Worm (Caenorhabditis elegans) whole organism, young adult: Measurements from ENCODE around the gene C01G10.5.

ENCODE experiments used
- B0019.2 ChIP-seq: fragments of 200-800 bp; sonication (Bioruptor generic); conservative IDR thresholded peaks from 2 replicates; pipeline ENCODE4 v1.3.6; 2022; ENCODE audit warnings: missing genetic modification reagents, missing genetic modification characterization, missing compliant biosample characterization
- C06A6.2 ChIP-seq: fragments of 200-800 bp; sonication (Bioruptor generic); conservative IDR thresholded peaks from 2 replicates; pipeline ENCODE4 v1.3.6; 2022; ENCODE audit warnings: missing genetic modification characterization, missing compliant biosample characterization
- D2030.7 ChIP-seq: fragments of 200-800 bp; sonication (Bioruptor generic); IDR thresholded peaks from 2 replicates; pipeline ENCODE4 v1.3.6; 2022; ENCODE audit warnings: missing genetic modification reagents, missing genetic modification characterization, missing compliant biosample characterization
- F10E7.11 ChIP-seq: sonication (generic microtip); optimal IDR thresholded peaks from 2 replicates; lab custom pipeline; 2017; ENCODE audit warnings: mild to moderate bottlenecking, missing genetic modification characterization, moderate library complexity, missing compliant biosample characterization
- F39B2.1 ChIP-seq: fragments of 200-800 bp; sonication (Bioruptor generic); IDR thresholded peaks from 2 replicates; pipeline ENCODE4 v1.3.6; 2022; ENCODE audit warnings: missing genetic modification reagents, missing genetic modification characterization, missing compliant biosample characterization
- F52B5.7 ChIP-seq: sonication (generic microtip); optimal IDR thresholded peaks from 2 replicates; lab custom pipeline; 2016; ENCODE audit warnings: mild to moderate bottlenecking, missing genetic modification characterization, missing compliant biosample characterization
- F55B11.4 ChIP-seq: sonication (generic microtip); optimal IDR thresholded peaks from 2 replicates; lab custom pipeline; 2016; ENCODE audit warnings: missing compliant biosample characterization, missing genetic modification characterization, borderline replicate concordance; ENCODE audit not compliant: insufficient read depth
- K12H6.12 ChIP-seq: fragments of 200-800 bp; sonication (Bioruptor generic); optimal IDR thresholded peaks from 2 replicates; lab custom pipeline; 2018; ENCODE audit warnings: mild to moderate bottlenecking, missing genetic modification characterization, missing compliant biosample characterization
- T07F8.4 ChIP-seq: sonication (generic microtip); optimal IDR thresholded peaks from 2 replicates; lab custom pipeline; 2016; ENCODE audit warnings: mild to moderate bottlenecking, missing genetic modification characterization, moderate library complexity, missing compliant biosample characterization
- Y56A3A.18 ChIP-seq: fragments of 200-800 bp; sonication (Bioruptor generic); IDR thresholded peaks from 2 replicates; pipeline ENCODE4 v1.3.6; 2022; ENCODE audit warnings: missing genetic modification reagents, missing genetic modification characterization, missing compliant biosample characterization
- Y79H2A.3 ChIP-seq: fragments of 200-800 bp; sonication (Bioruptor generic); conservative IDR thresholded peaks from 2 replicates; pipeline ENCODE4 v1.3.6; 2022; ENCODE audit warnings: missing genetic modification reagents, missing genetic modification characterization, missing compliant biosample characterization
- ZK185.1 ChIP-seq: sonication (generic microtip); optimal IDR thresholded peaks from 2 replicates; lab custom pipeline; 2016; ENCODE audit warnings: mild to moderate bottlenecking, missing genetic modification characterization, missing compliant biosample characterization; ENCODE audit not compliant: poor library complexity, severe bottlenecking
- ama-1 ChIP-seq, 3 experiments: fragments of 150-350 bp in 1 of 3; sonication (generic microtip) in 2 of 3; optimal IDR thresholded peaks; 2 replicates each; lab custom pipeline; 2014 to 2018; ENCODE audit warnings: missing biosample characterization in 2 of 3, missing genetic modification characterization in 2 of 3, missing genetic modification reagents in 2 of 3
- aptf-2 ChIP-seq: fragments of 200-800 bp; sonication (Bioruptor generic); conservative IDR thresholded peaks from 2 replicates; pipeline ENCODE4 v1.3.6; 2022; ENCODE audit warnings: missing genetic modification reagents, missing genetic modification characterization, missing compliant biosample characterization
- aptf-3 ChIP-seq: fragments of 200-800 bp; sonication (Bioruptor generic); IDR thresholded peaks from 2 replicates; pipeline ENCODE4 v1.3.6; 2022; ENCODE audit warnings: missing genetic modification characterization, missing compliant biosample characterization
- attf-5 ChIP-seq: fragments of 200-800 bp; sonication (Bioruptor generic); optimal IDR thresholded peaks from 2 replicates; lab custom pipeline; 2018; ENCODE audit warnings: mild to moderate bottlenecking, missing genetic modification characterization, missing compliant biosample characterization
- attf-6 ChIP-seq: fragments of 200-800 bp; sonication (Bioruptor generic); IDR thresholded peaks from 2 replicates; pipeline ENCODE4 v1.3.6; 2022; ENCODE audit warnings: missing genetic modification reagents, missing genetic modification characterization, missing compliant biosample characterization
- cebp-1 ChIP-seq, 2 experiments: fragments of 200-800 bp in 1 of 2; sonication (Bioruptor generic) in 1 of 2; sonication (generic microtip) in 1 of 2; IDR thresholded peaks in 1 of 2; optimal IDR thresholded peaks in 1 of 2; 2 replicates each; pipeline versions ENCODE4 v1.3.6 to Lab custom; 2017 to 2022; ENCODE audit warnings: missing compliant biosample characterization in 2 of 2, missing genetic modification characterization in 2 of 2, mild to moderate bottlenecking in 1 of 2, missing genetic modification reagents in 1 of 2, moderate library complexity in 1 of 2
- ceh-100 ChIP-seq: fragments of 200-800 bp; sonication (Bioruptor generic); IDR thresholded peaks from 2 replicates; pipeline ENCODE4 v1.3.6; 2022; ENCODE audit warnings: missing genetic modification reagents, missing genetic modification characterization, missing compliant biosample characterization
- ceh-91 ChIP-seq: fragments of 200-800 bp; sonication (Bioruptor generic); IDR thresholded peaks from 2 replicates; pipeline ENCODE4 v1.3.6; 2022; ENCODE audit warnings: missing genetic modification reagents, missing genetic modification characterization, missing compliant biosample characterization
- chd-7 ChIP-seq: sonication (generic microtip); optimal IDR thresholded peaks from 2 replicates; lab custom pipeline; 2016; ENCODE audit warnings: mild to moderate bottlenecking, missing genetic modification characterization, moderate library complexity, missing compliant biosample characterization
- die-1 ChIP-seq: sonication (generic microtip); optimal IDR thresholded peaks from 2 replicates; lab custom pipeline; 2016; ENCODE audit warnings: missing genotype, mild to moderate bottlenecking, missing genetic modification characterization, missing compliant biosample characterization
- dox-1 ChIP-seq: fragments of 200-800 bp; sonication (Bioruptor generic); IDR thresholded peaks from 2 replicates; pipeline ENCODE4 v1.3.6; 2022; ENCODE audit warnings: missing genetic modification reagents, missing genetic modification characterization, missing compliant biosample characterization
- efl-1 ChIP-seq: fragments of 150-350 bp; optimal IDR thresholded peaks from 2 replicates; lab custom pipeline; 2014; ENCODE audit warnings: missing biosample characterization, missing genetic modification reagents, missing genetic modification characterization
- ekl-4 ChIP-seq: fragments of 200-800 bp; sonication (Bioruptor generic); IDR thresholded peaks from 2 replicates; pipeline ENCODE4 v1.3.6; 2022; ENCODE audit warnings: missing genetic modification reagents, missing genetic modification characterization, missing compliant biosample characterization
- ets-4 ChIP-seq: fragments of 200-800 bp; sonication (Bioruptor generic); optimal IDR thresholded peaks from 2 replicates; lab custom pipeline; 2018; ENCODE audit warnings: mild to moderate bottlenecking, missing genetic modification characterization, missing compliant biosample characterization
- hmg-1.2 ChIP-seq: fragments of 200-800 bp; sonication (Bioruptor generic); IDR thresholded peaks from 2 replicates; pipeline ENCODE4 v1.3.6; 2022; ENCODE audit warnings: missing genetic modification reagents, missing genetic modification characterization, missing compliant biosample characterization
- lin-26 ChIP-seq: fragments of 200-800 bp; sonication (Bioruptor generic); IDR thresholded peaks from 2 replicates; pipeline ENCODE4 v1.3.6; 2022; ENCODE audit warnings: missing genetic modification reagents, missing genetic modification characterization, missing compliant biosample characterization
- lin-35 ChIP-seq, 3 experiments: fragments of 150-350 bp in 2 of 3; sonication (generic microtip) in 1 of 3; optimal IDR thresholded peaks; 2 replicates each; lab custom pipeline; 2014 to 2018; ENCODE audit warnings: missing biosample characterization in 3 of 3, missing genetic modification characterization in 3 of 3, missing genetic modification reagents in 3 of 3
- lsl-1 ChIP-seq: fragments of 200-800 bp; sonication (Bioruptor generic); optimal IDR thresholded peaks from 2 replicates; lab custom pipeline; 2018; ENCODE audit warnings: mild to moderate bottlenecking, missing genetic modification characterization, moderate library complexity, missing compliant biosample characterization
- mes-4 ChIP-seq: sonication (generic microtip); optimal IDR thresholded peaks from 2 replicates; lab custom pipeline; 2016; ENCODE audit warnings: missing genotype, missing genetic modification characterization, missing compliant biosample characterization
- nfya-2 ChIP-seq: fragments of 200-800 bp; sonication (Bioruptor generic); IDR thresholded peaks from 2 replicates; pipeline ENCODE4 v1.3.6; 2022; ENCODE audit warnings: missing genetic modification reagents, missing genetic modification characterization, missing compliant biosample characterization
- nhr-120 ChIP-seq: fragments of 200-800 bp; sonication (Bioruptor generic); IDR thresholded peaks from 2 replicates; pipeline ENCODE4 v1.3.6; 2022; ENCODE audit warnings: missing genetic modification characterization, missing compliant biosample characterization
- nhr-27 ChIP-seq: fragments of 200-800 bp; sonication (Bioruptor generic); optimal IDR thresholded peaks from 2 replicates; lab custom pipeline; 2018; ENCODE audit warnings: mild to moderate bottlenecking, missing genetic modification characterization, moderate library complexity, missing compliant biosample characterization
- pha-4 ChIP-seq: fragments of 150-350 bp; sonication (generic microtip); optimal IDR thresholded peaks from 2 replicates; lab custom pipeline; 2014; ENCODE audit warnings: missing biosample characterization, missing genetic modification reagents, missing genetic modification characterization
- rec-8 ChIP-seq, 2 experiments: sonication (generic microtip); optimal IDR thresholded peaks; 2 replicates each; lab custom pipeline; 2016; ENCODE audit warnings: mild to moderate bottlenecking in 2 of 2, missing genetic modification characterization in 2 of 2, missing genetic modification reagents in 2 of 2, missing genotype in 2 of 2, missing biosample characterization in 1 of 2, missing compliant biosample characterization in 1 of 2, moderate library complexity in 1 of 2
- sdz-38 ChIP-seq: sonication (generic microtip); optimal IDR thresholded peaks from 2 replicates; lab custom pipeline; 2016; ENCODE audit warnings: missing genotype, missing genetic modification characterization, missing compliant biosample characterization
- sea-2 ChIP-seq: fragments of 200-800 bp; sonication (Bioruptor generic); IDR thresholded peaks from 2 replicates; pipeline ENCODE4 v1.3.6; 2022; ENCODE audit warnings: missing genetic modification characterization, missing compliant biosample characterization
- snpc-1.3 ChIP-seq: sonication (generic microtip); optimal IDR thresholded peaks from 2 replicates; lab custom pipeline; 2017; ENCODE audit warnings: missing genetic modification characterization, mild to moderate bottlenecking, missing compliant biosample characterization, antibody characterized with exemption, moderate library complexity, missing genotype, missing genetic modification reagents; ENCODE audit not compliant: insufficient read depth
- unc-130 ChIP-seq: sonication (generic microtip); optimal IDR thresholded peaks from 2 replicates; lab custom pipeline; 2016; ENCODE audit warnings: missing genetic modification reagents, missing genetic modification characterization, missing compliant biosample characterization
- ztf-22 ChIP-seq: fragments of 200-800 bp; sonication (Bioruptor generic); optimal IDR thresholded peaks from 2 replicates; lab custom pipeline; 2018; ENCODE audit warnings: mild to moderate bottlenecking, missing genetic modification characterization, moderate library complexity, missing compliant biosample characterization

The C01G10.5 gene

DNA sequence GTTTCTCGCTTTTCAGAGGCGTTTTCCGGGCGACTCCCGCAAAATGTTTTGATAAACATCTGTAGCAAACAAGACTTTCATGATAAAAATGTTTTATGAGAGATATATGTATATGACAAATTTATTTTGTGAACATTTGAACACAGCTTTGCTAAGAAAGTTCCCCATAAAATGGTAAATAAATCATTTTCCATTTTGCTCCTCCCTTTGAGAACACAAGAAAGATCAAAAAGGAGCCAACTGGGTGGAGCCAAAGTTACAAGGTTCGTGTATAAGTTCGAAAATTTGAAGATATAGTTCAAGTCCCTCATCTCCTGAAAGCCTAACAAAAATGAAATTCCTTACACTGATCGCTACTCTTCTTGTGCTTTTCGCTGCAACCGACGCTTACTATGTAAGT, 1.1 kb upstream of the C01G10.5 start, which contains the start of gene C01G10.17:
Gene C01G10.17 (plus strand): TSS at position 301 of the 400 bp plus-strand sequence.
- TF ChIP-seq mes-4 (tag; lab: Kevin White, UChicago), result no peak
- TF ChIP-seq F52B5.7, result no peak
- no peak for TF ChIP-seq aptf-2 (GFP tag; lab: Robert Waterston, UW)

DNA sequence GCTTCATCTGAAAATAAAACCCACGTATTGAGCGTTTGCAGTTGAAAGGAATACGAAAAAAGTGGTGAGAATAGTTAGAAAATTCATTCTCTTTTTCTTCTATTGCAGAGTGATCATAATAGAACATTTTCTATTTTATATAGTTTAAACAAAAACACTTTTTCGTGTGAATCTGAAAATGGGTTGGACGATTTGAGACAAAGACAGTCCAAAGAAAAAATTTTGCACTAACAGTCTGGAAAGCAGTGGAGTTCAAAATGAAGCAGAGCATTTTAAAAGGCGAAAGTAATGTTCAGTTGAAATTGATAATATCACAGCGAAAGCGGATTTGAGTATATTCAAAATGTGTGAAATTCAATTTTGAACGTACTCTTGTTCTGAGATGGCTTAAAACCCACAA, 725 bp downstream of the C01G10.5 start, which contains the start of gene C01G10.18:
Gene C01G10.18 (minus strand): TSS at position 101 of the 400 bp plus-strand sequence.
- TF ChIP-seq Y56A3A.18 (GFP tag; lab: Robert Waterston, UW), result no peak
- no peak for TF ChIP-seq snpc-1.3 (tag; lab: Kevin White, UChicago)
- no peak for TF ChIP-seq F55B11.4
- TF ChIP-seq ekl-4 (GFP tag; lab: Robert Waterston, UW), result no peak
- no peak for TF ChIP-seq B0019.2
- TF ChIP-seq ZK185.1, result no peak
- TF ChIP-seq F10E7.11 (tag; lab: Kevin White, UChicago), result no peak
- TF ChIP-seq unc-130 (GFP tag; lab: Kevin White, UChicago), result no peak
- TF ChIP-seq ama-1 (optimal IDR thresholded peaks at IDR 0.05; lab: Kevin White, UChicago), result no peak
- TF ChIP-seq ama-1 (GFP tag; optimal IDR thresholded peaks at IDR 0.05; lab: Kevin White, UChicago), result no peak
- TF ChIP-seq chd-7 (tag; lab: Kevin White, UChicago), result no peak
- TF ChIP-seq attf-5 (GFP tag; lab: Kevin White, UChicago), result no peak
- no peak for TF ChIP-seq C06A6.2 (GFP tag; lab: Robert Waterston, UW)
- TF ChIP-seq sdz-38 (tag; lab: Kevin White, UChicago), result no peak
- no peak for TF ChIP-seq T07F8.4
- TF ChIP-seq nhr-120, result no peak

DNA sequence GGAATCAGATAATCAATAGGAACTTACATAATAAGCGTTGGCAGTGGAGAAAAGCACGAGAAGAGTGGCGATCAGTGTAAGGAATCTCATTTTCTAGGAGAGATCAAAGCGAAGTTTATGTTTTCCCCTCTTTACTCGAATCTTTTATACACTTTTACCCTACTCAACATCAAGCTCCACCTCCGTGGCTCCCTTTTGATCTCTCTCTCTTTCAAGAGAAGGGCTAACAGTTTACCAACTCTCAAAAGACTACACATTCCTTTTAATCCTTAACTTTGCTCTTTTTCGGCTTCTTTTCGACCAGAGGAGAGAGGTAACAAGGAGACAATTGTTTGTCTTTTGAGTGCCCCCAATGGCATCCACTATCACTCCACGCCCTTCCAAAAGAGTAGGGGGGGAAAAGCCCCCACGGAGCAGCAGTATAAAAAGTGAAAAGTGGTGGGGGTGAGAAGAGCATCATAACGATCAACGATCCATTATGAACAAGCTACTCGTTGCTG, 2.1 kb downstream of the C01G10.5 start, which contains the start of the genes C01G10.15 and C01G10.6:
Gene C01G10.15 (minus strand): TSS at position 101 of the 500 bp plus-strand sequence.
Gene C01G10.6 (plus strand): TSS at position 450 of the 500 bp plus-strand sequence.
- no peak for TF ChIP-seq D2030.7 (GFP tag; lab: Robert Waterston, UW)
- TF ChIP-seq ztf-22 (GFP tag; lab: Kevin White, UChicago), result no peak
- no peak for TF ChIP-seq pha-4
- no peak for TF ChIP-seq snpc-1.3 (tag; lab: Kevin White, UChicago)
- TF ChIP-seq efl-1 (GFP tag; lab: Kevin White, UChicago), result no peak
- TF ChIP-seq F52B5.7, result no peak

DNA sequence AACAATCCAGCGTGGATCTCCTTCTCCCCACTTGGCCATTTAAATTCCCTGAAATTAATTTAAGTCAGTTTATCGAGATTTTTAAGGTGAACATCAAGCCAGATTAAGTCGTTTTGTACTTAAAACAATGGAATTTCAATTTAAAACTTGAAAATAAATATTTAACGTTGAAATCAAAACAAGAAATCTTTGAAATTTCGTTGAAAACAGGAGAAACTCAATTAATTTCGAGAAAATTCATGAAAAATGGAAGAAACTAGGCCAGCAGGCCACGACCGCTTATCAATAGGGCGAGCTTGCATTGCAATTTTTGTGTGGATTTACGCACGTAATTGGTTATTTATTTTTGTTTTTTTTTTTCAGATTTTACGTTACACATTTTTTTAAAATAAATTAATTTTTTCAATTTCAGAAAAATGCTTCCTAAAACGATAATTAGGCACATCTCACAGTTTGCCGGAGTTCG, 4.0 kb downstream of the C01G10.5 start, which contains the start of the genes ahsa-1 and C01G10.7:
Gene ahsa-1 (minus strand): TSS at position 51 of the 466 bp plus-strand sequence.
Gene C01G10.7 (plus strand): TSS at position 413 of the 466 bp plus-strand sequence.
- peak; percentile 65 for TF ChIP-seq snpc-1.3 (tag; lab: Kevin White, UChicago)
- peak; percentile 77 for TF ChIP-seq Y79H2A.3 (GFP tag; lab: Robert Waterston, UW)
- TF ChIP-seq nfya-2, result no peak
- TF ChIP-seq F39B2.1 (GFP tag; lab: Robert Waterston, UW), result no peak
- TF ChIP-seq K12H6.12, result peak; percentile 70
- peak; percentile 51; the same call in 1 of the 2 replicates for TF ChIP-seq hmg-1.2
- no peak for TF ChIP-seq F55B11.4
- TF ChIP-seq die-1, result no peak
- TF ChIP-seq lsl-1 (GFP tag; lab: Kevin White, UChicago), result peak; percentile 68
- TF ChIP-seq nhr-27, result no peak
- TF ChIP-seq D2030.7 (GFP tag; lab: Robert Waterston, UW), result peak; percentile 88
- no peak for TF ChIP-seq sea-2 (GFP tag; lab: Robert Waterston, UW)
- TF ChIP-seq ceh-100 (GFP tag; lab: Robert Waterston, UW), result peak; percentile 72
- no peak for TF ChIP-seq lin-35 (GFP tag; optimal IDR thresholded peaks at IDR 0.05; lab: Kevin White, UChicago)
- TF ChIP-seq ceh-91 (GFP tag; lab: Robert Waterston, UW), result peak; percentile 90
- TF ChIP-seq F10E7.11 (tag; lab: Kevin White, UChicago), result no peak
- no peak for TF ChIP-seq ets-4 (GFP tag; lab: Kevin White, UChicago)
- no peak for TF ChIP-seq aptf-3
- TF ChIP-seq attf-6, result no peak
- 0 out of 2 replicates have a peak, but pooled peaks have one; percentile 8 for TF ChIP-seq lin-26 (GFP tag; lab: Robert Waterston, UW)
- peak; percentile 74 to 82 for TF ChIP-seq rec-8 (tag; optimal IDR thresholded peaks at IDR 0.05; lab: Kevin White, UChicago)
- TF ChIP-seq dox-1 (GFP tag; lab: Robert Waterston, UW), result peak; percentile 93
- peak; percentile 72; the same call in 1 of the 2 replicates for TF ChIP-seq cebp-1 (GFP tag; IDR thresholded peaks at IDR 0.05; lab: Robert Waterston, UW)
- no peak for TF ChIP-seq cebp-1 (tag; optimal IDR thresholded peaks at IDR 0.05; lab: Kevin White, UChicago)
